Worm (Caenorhabditis elegans) whole organism, late embryonic: ENCODE results near the gene C12D8.9.

ENCODE experiments used
- ama-1 ChIP-seq: fragments of 150-350 bp; optimal IDR thresholded peaks from 2 replicates; lab custom pipeline; 2014
- ceh-18 ChIP-seq: sonication (generic microtip); optimal IDR thresholded peaks from 2 replicates; lab custom pipeline; 2016; ENCODE audit warnings: missing genetic modification characterization, missing compliant biosample characterization
- dve-1 ChIP-seq: sonication (generic microtip); optimal IDR thresholded peaks from 2 replicates; lab custom pipeline; 2017; ENCODE audit warnings: antibody characterized with exemption, mild to moderate bottlenecking, missing genetic modification characterization, missing compliant biosample characterization
- eyg-1 ChIP-seq: sonication (generic microtip); optimal IDR thresholded peaks from 2 replicates; lab custom pipeline; 2016; ENCODE audit warnings: missing genotype, missing genetic modification characterization, missing compliant biosample characterization
- pha-4 ChIP-seq: fragments of 150-350 bp; optimal IDR thresholded peaks from 2 replicates; lab custom pipeline; 2018; ENCODE audit warnings: missing biosample characterization, missing genetic modification reagents, missing genetic modification characterization
- rnt-1 ChIP-seq: sonication (generic microtip); optimal IDR thresholded peaks from 2 replicates; lab custom pipeline; 2016; ENCODE audit warnings: missing genetic modification characterization, missing compliant biosample characterization
- unc-86 ChIP-seq: sonication (generic microtip); optimal IDR thresholded peaks from 2 replicates; lab custom pipeline; 2016; ENCODE audit warnings: missing genetic modification characterization, missing compliant biosample characterization
- zip-5 ChIP-seq: sonication (generic microtip); optimal IDR thresholded peaks from 2 replicates; lab custom pipeline; 2016; ENCODE audit warnings: missing genetic modification characterization, missing compliant biosample characterization
- ztf-16 ChIP-seq: sonication (generic microtip); optimal IDR thresholded peaks from 2 replicates; lab custom pipeline; 2017; ENCODE audit warnings: missing genetic modification characterization, missing compliant biosample characterization

ce11 chrV:10205483-10205882 is 37.5 kb downstream of the C12D8.9 start, which contains the start of gene ZK856.16:
- TF ChIP-seq pha-4 (tag; lab: Kevin White, UChicago) (no peak), eyg-1 (tag; lab: Kevin White, UChicago) (no peak), unc-86 (no peak), ama-1 (no peak), dve-1 (tag; lab: Kevin White, UChicago) (no peak), zip-5 (tag; lab: Kevin White, UChicago) (no peak), ceh-18 (tag; lab: Kevin White, UChicago) (no peak), ztf-16 (no peak), rnt-1 (tag; lab: Kevin White, UChicago) (no peak)
